Worm (Caenorhabditis elegans): Measurements from ENCODE around the gene C04G6.6.
"Not testable (repeated sequence)": the region's sequence is repeated elsewhere in the genome, so short reads cannot be mapped to it uniquely, and the experiment has no call there.

C04G6.6 gene

DNA sequence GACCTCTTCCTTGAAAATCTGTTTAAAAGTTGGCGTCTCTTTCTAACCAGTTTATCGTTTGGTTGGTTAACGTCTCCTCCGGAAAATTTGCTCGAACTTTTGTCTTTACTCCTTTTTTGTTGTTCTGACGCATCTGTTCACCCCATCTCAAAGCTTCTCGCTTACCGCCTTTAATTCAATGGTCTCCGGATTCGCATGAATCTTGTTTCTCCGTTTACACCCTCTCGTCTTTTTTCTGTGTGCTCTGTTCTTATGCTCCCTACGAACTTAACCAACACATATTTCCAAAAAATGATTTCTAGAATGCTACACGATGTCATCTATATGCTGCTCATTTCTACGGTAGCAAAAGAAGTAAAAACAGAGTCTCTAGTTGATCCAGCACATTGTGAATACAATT is 30.5 kb upstream of the C04G6.6 start, which contains the start of gene lgc-56:
TSS of gene lgc-56 (plus strand) at position 301 of the 400 bp plus-strand sequence.
- TF ChIP-seq elt-3 (tag; optimal IDR thresholded peaks at IDR 0.05) (no peak), nhr-12 (tag; optimal IDR thresholded peaks at IDR 0.05) (no peak), hmg-11 (tag; optimal IDR thresholded peaks at IDR 0.05) (no peak), nhr-237 (tag; optimal IDR thresholded peaks at IDR 0.05) (no peak), nhr-23 (tag; optimal IDR thresholded peaks at IDR 0.05) (no peak), egl-27 (tag; optimal IDR thresholded peaks at IDR 0.05) (no peak), pha-4 (tag; optimal IDR thresholded peaks at IDR 0.05) (no peak), egl-5 (tag; optimal IDR thresholded peaks at IDR 0.05) (no peak), nhr-67 (tag; optimal IDR thresholded peaks at IDR 0.05) (no peak), pqm-1 (tag; optimal IDR thresholded peaks at IDR 0.05) (no peak), elt-1 (tag; optimal IDR thresholded peaks at IDR 0.05) (no peak), lin-15B (tag; optimal IDR thresholded peaks at IDR 0.05) (no peak), nhr-28 (tag; optimal IDR thresholded peaks at IDR 0.05) (no peak), mml-1 (tag; optimal IDR thresholded peaks at IDR 0.05) (no peak), zag-1 (tag; optimal IDR thresholded peaks at IDR 0.05) (no peak), unc-39 (tag; optimal IDR thresholded peaks at IDR 0.05) (no peak)

DNA sequence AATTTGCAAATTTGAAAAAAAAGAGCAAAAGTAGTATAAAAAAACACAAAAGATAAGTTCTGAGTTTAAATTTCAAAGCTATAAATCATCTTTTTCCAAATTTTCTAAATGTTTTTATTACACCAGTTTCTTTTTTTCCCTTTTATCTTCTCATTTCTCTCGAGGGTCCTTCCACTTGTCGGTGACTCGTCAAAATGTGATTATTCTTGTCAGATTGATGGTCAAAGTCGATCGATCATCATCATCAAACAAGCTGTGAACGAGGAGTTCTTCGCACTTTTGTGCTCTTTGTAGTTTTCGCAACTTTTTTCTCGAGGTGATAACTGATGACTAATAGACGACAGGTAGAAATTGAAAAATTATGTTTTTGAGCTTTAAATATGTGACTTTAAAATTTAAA is 21.1 kb upstream of the C04G6.6 start:
- TF ChIP-seq unc-62 (GFP tag; optimal IDR thresholded peaks at IDR 0.05) (peak; percentile 72), jun-1 (tag; optimal IDR thresholded peaks at IDR 0.05) (no peak)

DNA sequence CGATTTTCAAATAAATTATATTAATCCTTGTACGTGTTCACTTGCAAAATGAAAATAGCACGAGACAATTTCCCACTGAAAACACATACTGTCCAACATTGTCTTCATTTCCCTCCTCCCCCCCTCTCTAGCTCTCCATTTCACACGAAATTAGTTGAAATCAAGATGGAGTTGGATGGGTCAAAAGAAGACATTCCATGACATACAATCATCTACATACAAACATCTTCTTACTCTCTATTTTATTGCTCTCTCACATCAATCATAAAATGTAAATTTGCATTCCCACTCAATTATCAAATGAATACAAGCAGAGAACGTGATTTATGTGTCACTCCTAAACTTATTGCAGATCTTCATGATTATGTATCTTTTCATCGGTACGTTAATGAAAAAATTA is 16.2 kb upstream of the C04G6.6 start, which contains the start of gene srsy-1:
TSS of gene srsy-1 (plus strand) at position 301 of the 400 bp plus-strand sequence.
- TF ChIP-seq ZK546.5 (tag; optimal IDR thresholded peaks at IDR 0.05) = no peak
- no peak for TF ChIP-seq pha-4 (tag; optimal IDR thresholded peaks at IDR 0.05)
- no peak for TF ChIP-seq nhr-237 (tag; optimal IDR thresholded peaks at IDR 0.05)
- no peak for TF ChIP-seq ceh-28 (tag; optimal IDR thresholded peaks at IDR 0.05)

DNA sequence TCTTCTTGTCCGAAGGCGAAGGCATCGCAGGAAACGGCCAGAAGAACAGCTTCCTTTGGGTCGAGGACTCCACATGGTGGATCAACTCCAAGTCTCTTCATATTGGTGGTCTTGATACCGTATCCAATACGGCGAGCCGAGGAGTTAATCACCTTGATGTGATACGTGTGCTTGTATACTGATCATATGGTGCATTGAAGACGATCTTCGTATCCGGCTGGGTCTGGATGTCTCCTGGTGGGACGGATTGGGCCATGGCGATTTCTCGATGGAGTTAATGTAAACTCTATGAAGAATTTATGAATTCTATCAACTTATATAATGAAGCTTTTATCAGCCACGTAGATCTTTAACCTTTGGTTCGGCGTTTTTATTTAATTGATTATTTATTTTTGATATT is 15.7 kb upstream of the C04G6.6 start, which contains the start of gene msp-74:
TSS of gene msp-74 (minus strand) at position 101 of the 400 bp plus-strand sequence.
- not testable (repeated sequence) for TF ChIP-seq tbx-2, mdl-1, ztf-11 (tag; optimal IDR thresholded peaks at IDR 0.05)

DNA sequence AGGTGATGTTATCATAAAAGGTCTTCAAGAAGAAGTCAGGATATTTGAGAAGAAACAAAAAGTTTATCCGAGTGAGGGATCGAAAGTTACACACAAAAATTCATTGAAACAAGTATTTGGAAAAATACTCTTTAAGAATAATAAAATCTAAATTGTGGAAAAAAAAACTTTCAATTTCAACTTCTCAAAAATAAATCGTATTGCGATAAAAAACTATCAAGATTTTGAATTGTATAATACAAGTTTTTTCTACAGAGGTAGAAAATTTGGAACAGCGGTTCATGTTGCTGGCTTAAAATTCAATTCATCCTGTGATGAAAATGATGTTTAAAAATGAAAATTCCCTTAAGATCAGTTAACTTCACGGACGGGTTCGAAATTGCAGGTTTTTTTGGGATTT is 12.5 kb upstream of the C04G6.6 start, which contains the start of gene F09C12.8:
TSS of gene F09C12.8 (plus strand) at position 301 of the 400 bp plus-strand sequence.
- no peak for TF ChIP-seq fkh-2 (tag; optimal IDR thresholded peaks at IDR 0.05)
- no peak for TF ChIP-seq elt-1 (tag; optimal IDR thresholded peaks at IDR 0.05)
- TF ChIP-seq skn-1 (tag; optimal IDR thresholded peaks at IDR 0.05) = no peak
- no peak for TF ChIP-seq nhr-43 (tag; optimal IDR thresholded peaks at IDR 0.05; ENCODE audit: poor library complexity, severe bottlenecking)
- no peak for TF ChIP-seq fkh-10 (GFP tag; optimal IDR thresholded peaks at IDR 0.05)
- TF ChIP-seq hmg-11 (tag; optimal IDR thresholded peaks at IDR 0.05) = no peak
- TF ChIP-seq ZK546.5 (tag; optimal IDR thresholded peaks at IDR 0.05) = no peak
- TF ChIP-seq lin-39 (tag; optimal IDR thresholded peaks at IDR 0.05) = no peak
- TF ChIP-seq nhr-76 (tag; optimal IDR thresholded peaks at IDR 0.05) = no peak
- TF ChIP-seq mdl-1 (tag; optimal IDR thresholded peaks at IDR 0.05) = no peak
- no peak for TF ChIP-seq unc-62 (GFP tag; optimal IDR thresholded peaks at IDR 0.05)
- TF ChIP-seq mml-1 (tag; optimal IDR thresholded peaks at IDR 0.05) = no peak
- TF ChIP-seq ztf-11 (tag; optimal IDR thresholded peaks at IDR 0.05) = no peak
- no peak for TF ChIP-seq nfya-1 (tag; optimal IDR thresholded peaks at IDR 0.05; ENCODE audit: insufficient read depth)
- TF ChIP-seq pqm-1 (tag; optimal IDR thresholded peaks at IDR 0.05) = no peak

DNA sequence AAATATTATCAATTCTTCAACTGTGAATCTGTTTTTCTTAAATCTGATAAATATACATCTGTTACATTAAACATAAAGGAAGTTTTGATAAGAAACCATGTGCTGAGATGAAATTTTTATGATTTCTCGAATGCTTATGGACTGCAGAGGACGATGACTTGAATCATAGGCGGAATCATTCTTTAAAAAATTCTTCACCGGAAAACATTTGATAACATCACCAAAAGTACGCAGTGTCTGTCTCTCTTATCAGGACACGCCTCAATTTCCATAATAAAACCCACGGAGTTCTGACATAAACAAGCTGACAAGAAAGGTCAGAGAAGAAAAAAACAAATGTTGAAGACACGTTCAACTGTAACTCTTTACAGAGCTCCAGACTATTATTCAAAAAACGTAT is 10.1 kb upstream of the C04G6.6 start, which contains the start of gene F09C12.2:
TSS of gene F09C12.2 (plus strand) at position 320 of the 400 bp plus-strand sequence.
- TF ChIP-seq pqm-1 (tag; optimal IDR thresholded peaks at IDR 0.05) = peak; percentile 38
- peak; percentile 36 for TF ChIP-seq jun-1 (tag; optimal IDR thresholded peaks at IDR 0.05)
- TF ChIP-seq nhr-237 (tag; optimal IDR thresholded peaks at IDR 0.05) = no peak
- peak; percentile 38 for TF ChIP-seq pha-4 (tag; optimal IDR thresholded peaks at IDR 0.05)
- peak; percentile 80 for TF ChIP-seq elt-2 (tag; optimal IDR thresholded peaks at IDR 0.05)
